Worm (Caenorhabditis elegans) whole organism, L3 larva: ENCODE data around the gene C01G12.7.

ENCODE experiments used
- R02D3.7 ChIP-seq: fragments of 150-350 bp; optimal IDR thresholded peaks from 2 replicates; lab custom pipeline; 2014; ENCODE audit warnings: missing biosample characterization, missing genetic modification characterization
- ZK546.5 ChIP-seq: sonication (generic microtip); optimal IDR thresholded peaks from 2 replicates; lab custom pipeline; 2017; ENCODE audit warnings: missing biosample characterization, missing genetic modification characterization
- ama-1 ChIP-seq: fragments of 150-350 bp; optimal IDR thresholded peaks from 2 replicates; lab custom pipeline; 2018
- ceh-16 ChIP-seq: sonication (generic microtip); optimal IDR thresholded peaks from 2 replicates; lab custom pipeline; 2017; ENCODE audit warnings: missing biosample characterization, missing genetic modification characterization
- ceh-28 ChIP-seq: fragments of 150-350 bp; optimal IDR thresholded peaks from 2 replicates; lab custom pipeline; 2014; ENCODE audit warnings: missing biosample characterization, missing genetic modification reagents, missing genetic modification characterization
- ceh-82 ChIP-seq: fragments of 150-350 bp; optimal IDR thresholded peaks from 2 replicates; lab custom pipeline; 2014; ENCODE audit warnings: missing biosample characterization, missing genetic modification characterization
- egl-27 ChIP-seq: sonication (generic microtip); optimal IDR thresholded peaks from 4 replicates; lab custom pipeline; 2017; ENCODE audit warnings: missing biosample characterization, missing genetic modification reagents, missing genetic modification characterization
- egl-5 ChIP-seq: fragments of 150-350 bp; optimal IDR thresholded peaks from 2 replicates; lab custom pipeline; 2017; ENCODE audit warnings: missing biosample characterization, missing genetic modification reagents, missing genetic modification characterization, inconsistent platforms
- elt-2 ChIP-seq: sonication (generic microtip); optimal IDR thresholded peaks from 2 replicates; lab custom pipeline; 2016; ENCODE audit warnings: missing genetic modification reagents, mild to moderate bottlenecking, missing genetic modification characterization, missing compliant biosample characterization
- elt-3 ChIP-seq, 3 experiments: fragments of 150-350 bp in 1 of 3; sonication (generic microtip) in 2 of 3; optimal IDR thresholded peaks; 2 replicates in 2 of 3; 4 replicates in 1 of 3; lab custom pipeline; 2014 to 2017; ENCODE audit warnings: missing biosample characterization in 3 of 3, missing genetic modification characterization in 3 of 3
- fkh-10 ChIP-seq: sonication (generic microtip); optimal IDR thresholded peaks from 2 replicates; lab custom pipeline; 2017; ENCODE audit warnings: missing biosample characterization, missing genetic modification reagents, missing genetic modification characterization
- fkh-2 ChIP-seq: fragments of 150-350 bp; optimal IDR thresholded peaks from 2 replicates; lab custom pipeline; 2014; ENCODE audit warnings: missing biosample characterization, missing genetic modification reagents, missing genetic modification characterization
- fos-1 ChIP-seq: fragments of 150-350 bp; optimal IDR thresholded peaks from 2 replicates; lab custom pipeline; 2014; ENCODE audit warnings: missing biosample characterization, missing genetic modification characterization
- hmg-11 ChIP-seq: sonication (generic microtip); optimal IDR thresholded peaks from 2 replicates; lab custom pipeline; 2016; ENCODE audit warnings: missing genetic modification characterization, missing compliant biosample characterization
- jun-1 ChIP-seq: fragments of 150-350 bp; optimal IDR thresholded peaks from 2 replicates; lab custom pipeline; 2014; ENCODE audit warnings: missing biosample characterization, missing genetic modification reagents, missing genetic modification characterization
- lin-15B ChIP-seq: fragments of 150-350 bp; optimal IDR thresholded peaks from 2 replicates; lab custom pipeline; 2014; ENCODE audit warnings: missing biosample characterization, missing genetic modification characterization
- lin-39 ChIP-seq: fragments of 150-350 bp; optimal IDR thresholded peaks from 2 replicates; lab custom pipeline; 2018; ENCODE audit warnings: missing biosample characterization, missing genetic modification reagents, missing genetic modification characterization
- lsy-12 ChIP-seq: sonication (generic microtip); optimal IDR thresholded peaks from 2 replicates; lab custom pipeline; 2016; ENCODE audit warnings: mild to moderate bottlenecking, missing genetic modification characterization, missing compliant biosample characterization
- mdl-1 ChIP-seq: fragments of 150-350 bp; optimal IDR thresholded peaks from 2 replicates; lab custom pipeline; 2014; ENCODE audit warnings: missing biosample characterization, missing genetic modification characterization
- mml-1 ChIP-seq: fragments of 150-350 bp; sonication (generic microtip); optimal IDR thresholded peaks from 3 replicates; lab custom pipeline; 2014; ENCODE audit warnings: missing biosample characterization, missing genetic modification characterization
- nfya-1 ChIP-seq: sonication (generic microtip); optimal IDR thresholded peaks from 2 replicates; lab custom pipeline; 2017; ENCODE audit warnings: missing genetic modification characterization, mild to moderate bottlenecking, missing compliant biosample characterization, antibody characterized with exemption, moderate library complexity; ENCODE audit not compliant: insufficient read depth
- nhr-11 ChIP-seq: fragments of 150-350 bp; optimal IDR thresholded peaks from 2 replicates; lab custom pipeline; 2014; ENCODE audit warnings: missing biosample characterization, missing genetic modification characterization
- nhr-23 ChIP-seq: fragments of 150-350 bp; optimal IDR thresholded peaks from 2 replicates; lab custom pipeline; 2014; ENCODE audit warnings: missing biosample characterization, missing genetic modification reagents, missing genetic modification characterization
- nhr-237 ChIP-seq: fragments of 150-350 bp; optimal IDR thresholded peaks from 2 replicates; lab custom pipeline; 2014; ENCODE audit warnings: missing biosample characterization, missing genetic modification characterization
- nhr-43 ChIP-seq: sonication (generic microtip); optimal IDR thresholded peaks from 2 replicates; lab custom pipeline; 2016; ENCODE audit warnings: mild to moderate bottlenecking, missing genetic modification characterization, missing compliant biosample characterization; ENCODE audit not compliant: poor library complexity, severe bottlenecking
- nhr-67 ChIP-seq: fragments of 150-350 bp; optimal IDR thresholded peaks from 2 replicates; lab custom pipeline; 2014; ENCODE audit warnings: missing biosample characterization, missing genetic modification characterization
- nhr-77 ChIP-seq: fragments of 150-350 bp; optimal IDR thresholded peaks from 2 replicates; lab custom pipeline; 2014; ENCODE audit warnings: missing biosample characterization, missing genetic modification characterization
- pha-4 ChIP-seq: fragments of 150-350 bp; optimal IDR thresholded peaks from 2 replicates; lab custom pipeline; 2014; ENCODE audit warnings: missing biosample characterization, missing genetic modification reagents, missing genetic modification characterization
- pqm-1 ChIP-seq: fragments of 150-350 bp; optimal IDR thresholded peaks from 2 replicates; lab custom pipeline; 2017; ENCODE audit warnings: missing biosample characterization, missing genetic modification characterization, inconsistent platforms
- sea-2 ChIP-seq: fragments of 150-350 bp; sonication (generic microtip); optimal IDR thresholded peaks from 4 replicates; lab custom pipeline; 2014; ENCODE audit warnings: missing biosample characterization, missing genetic modification reagents, missing genetic modification characterization
- skn-1 ChIP-seq: fragments of 150-350 bp; optimal IDR thresholded peaks from 2 replicates; lab custom pipeline; 2014; ENCODE audit warnings: missing biosample characterization, missing genetic modification characterization
- unc-62 ChIP-seq: fragments of 150-350 bp; sonication (generic microtip); optimal IDR thresholded peaks from 4 replicates; lab custom pipeline; 2014; ENCODE audit warnings: missing biosample characterization, missing genetic modification reagents, missing genetic modification characterization
- zag-1 ChIP-seq: fragments of 150-350 bp; optimal IDR thresholded peaks from 2 replicates; lab custom pipeline; 2014; ENCODE audit warnings: missing biosample characterization, missing genetic modification characterization

Gene C01G12.7

DNA sequence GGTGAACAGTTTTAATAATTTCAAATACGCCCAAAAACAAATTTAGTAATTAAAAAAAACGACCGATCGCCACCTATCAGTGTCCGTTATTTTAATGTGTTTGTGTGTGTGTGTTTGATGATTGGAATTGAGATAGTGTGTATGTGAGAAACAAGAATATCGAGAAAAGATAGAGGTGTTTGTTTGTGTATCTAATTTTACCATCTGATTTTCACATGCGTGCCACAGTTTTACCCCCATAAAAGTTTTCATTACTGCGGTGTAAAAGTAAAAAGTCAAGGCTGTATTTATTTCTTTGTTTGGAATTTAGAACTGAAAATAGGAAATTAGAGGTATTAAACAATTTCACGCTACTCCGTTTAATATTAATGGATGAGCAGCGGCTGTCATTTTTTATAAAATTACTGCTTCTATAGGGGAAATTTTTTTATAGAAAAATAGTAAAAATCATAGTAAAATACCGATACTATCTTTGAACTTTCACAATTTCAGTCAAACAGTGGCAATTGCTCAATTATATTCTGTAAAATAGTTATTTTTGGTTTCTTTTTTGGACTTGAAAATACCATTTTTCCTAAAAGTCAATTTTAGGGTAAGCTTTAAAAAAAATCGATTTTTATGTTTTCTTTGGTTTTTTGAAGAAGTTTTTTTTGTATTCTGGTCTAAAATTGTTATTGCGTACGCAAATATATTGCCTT is 8.4 kb upstream of the C01G12.7 start (continued):
- no peak for TF ChIP-seq ceh-82 (tag; lab: Kevin White, UChicago)
- TF ChIP-seq nhr-77, result no peak
- TF ChIP-seq pha-4 (tag; lab: Kevin White, UChicago), result peak; percentile 47
- TF ChIP-seq ceh-16 (tag; lab: Kevin White, UChicago), result no peak
- TF ChIP-seq mdl-1, result no peak
- TF ChIP-seq ceh-28 (tag; lab: Kevin White, UChicago), result no peak
- TF ChIP-seq egl-27, result no peak
- TF ChIP-seq lin-39, result no peak
- no peak for TF ChIP-seq hmg-11
- peak; percentile 28 for TF ChIP-seq nhr-23

DNA sequence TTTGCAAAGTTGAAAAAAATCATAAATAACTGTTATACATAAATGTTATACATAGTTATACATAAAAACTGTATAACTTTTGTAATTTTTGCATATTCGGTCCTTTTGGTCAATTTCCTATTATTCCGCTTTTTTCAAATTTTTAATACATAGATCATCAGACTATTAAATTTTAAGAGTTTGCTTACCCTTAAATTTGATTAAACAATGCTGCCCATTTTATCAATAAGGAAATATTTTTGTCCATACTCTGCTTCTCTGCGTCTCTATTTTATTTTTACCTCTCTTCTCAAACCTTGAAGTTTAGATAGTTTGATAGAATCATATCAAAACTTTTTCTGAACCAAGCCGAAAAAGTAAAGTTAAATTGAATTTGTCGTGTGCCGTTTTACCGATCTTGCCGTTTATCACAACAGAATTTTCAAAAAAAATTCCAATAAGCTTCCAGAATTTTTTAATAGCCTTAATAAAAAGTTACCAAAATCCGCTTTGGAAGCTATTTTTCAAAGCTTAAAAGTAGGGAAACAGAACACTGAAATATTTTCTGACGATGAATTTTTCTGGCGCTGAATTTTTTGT is 7.7 kb upstream of the C01G12.7 start:
- TF ChIP-seq ama-1 (lab: Kevin White, UChicago) (peak; percentile 75), pha-4 (tag; lab: Kevin White, UChicago) (peak; percentile 58), pqm-1 (tag; lab: Kevin White, UChicago) (peak; percentile 35), nhr-237 (tag; lab: Kevin White, UChicago) (no peak)
- TF ChIP-seq, all 47 proteins: peak for 3

DNA sequence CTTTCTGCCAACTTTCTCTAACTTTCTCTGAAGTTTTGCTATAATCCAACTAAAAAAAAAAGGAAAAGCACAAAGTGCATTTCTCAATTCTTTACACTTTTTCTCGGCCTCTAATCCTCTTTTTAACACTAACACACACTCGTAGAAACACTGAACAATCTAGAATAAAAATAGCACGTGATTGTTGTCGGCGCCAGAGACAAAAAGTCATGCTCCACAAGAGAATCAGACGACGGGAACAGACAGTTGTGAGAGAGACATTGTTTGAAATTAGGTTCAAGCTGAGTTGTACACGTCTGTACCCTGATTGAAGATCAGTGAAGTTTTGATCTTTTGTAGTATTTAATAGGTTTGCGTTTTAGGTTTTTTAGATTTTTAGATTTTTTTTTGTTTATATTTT is 6.7 kb upstream of the C01G12.7 start:
- TF ChIP-seq nhr-77 (peak; percentile 9), jun-1 (tag; lab: Kevin White, UChicago) (peak; percentile 65), sea-2 (GFP tag; lab: Kevin White, UChicago) (no peak), elt-2 (tag; lab: Kevin White, UChicago) (peak; percentile 85), ama-1 (lab: Kevin White, UChicago) (peak; percentile 53), zag-1 (tag; lab: Kevin White, UChicago) (no peak), lin-15B (tag; lab: Kevin White, UChicago) (peak; percentile 37), fkh-2 (tag; lab: Kevin White, UChicago) (peak; percentile 74), lsy-12 (no peak), pqm-1 (tag; lab: Kevin White, UChicago) (peak; percentile 95), nhr-11 (tag; lab: Kevin White, UChicago) (peak; percentile 78), nhr-43 (tag; lab: Kevin White, UChicago) (peak; percentile 23), unc-62 (GFP tag; lab: Kevin White, UChicago) (no peak), skn-1 (tag; lab: Kevin White, UChicago) (peak; percentile 50), nfya-1 (tag; lab: Kevin White, UChicago) (peak; percentile 81), mml-1 (tag; lab: Kevin White, UChicago) (peak; percentile 30)

DNA sequence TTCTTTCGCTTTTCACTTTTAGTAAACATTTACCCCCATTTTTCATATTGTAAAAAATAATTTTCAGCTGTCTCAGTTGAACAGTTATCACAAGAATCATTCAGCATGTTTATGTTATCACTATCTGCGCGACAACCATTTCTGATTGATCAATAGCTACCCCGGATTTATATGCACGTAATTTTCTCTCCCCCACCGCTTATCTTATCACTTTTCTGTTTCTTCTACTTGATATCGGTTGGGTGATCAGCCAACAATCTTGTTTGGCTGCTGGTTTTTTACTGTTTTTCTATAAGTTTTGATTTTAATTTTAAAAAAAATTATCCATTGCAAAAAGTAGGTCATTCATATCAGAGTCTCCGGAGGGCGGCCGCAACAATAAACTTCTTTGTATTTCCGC is 6.1 kb upstream of the C01G12.7 start:
- TF ChIP-seq jun-1 (tag; lab: Kevin White, UChicago) (no peak), elt-3 (tag; optimal IDR thresholded peaks at IDR 0.05; lab: Kevin White, UChicago) (peak in 2 of 3 experiments; percentile 90 to 94), skn-1 (tag; lab: Kevin White, UChicago) (no peak)

- TF ChIP-seq unc-62 (GFP tag; lab: Kevin White, UChicago), result no peak
- no peak for TF ChIP-seq ceh-82 (tag; lab: Kevin White, UChicago)
- no peak for TF ChIP-seq fos-1 (tag; lab: Kevin White, UChicago)
- TF ChIP-seq nhr-43 (tag; lab: Kevin White, UChicago), result no peak
- no peak for TF ChIP-seq fkh-10
- no peak for TF ChIP-seq egl-5
- TF ChIP-seq mml-1 (tag; lab: Kevin White, UChicago), result no peak
- no peak for TF ChIP-seq nhr-23
- TF ChIP-seq R02D3.7 (tag; lab: Kevin White, UChicago), result no peak
- no peak for TF ChIP-seq ZK546.5 (tag; lab: Kevin White, UChicago)
- no peak for TF ChIP-seq nhr-67 (tag; lab: Kevin White, UChicago)
- no peak for TF ChIP-seq sea-2 (GFP tag; lab: Kevin White, UChicago)
- no peak for TF ChIP-seq zag-1 (tag; lab: Kevin White, UChicago)
- TF ChIP-seq, all 47 proteins: peak for 0
Observed at ce11 chrII:14593281-14593680, 1.6 kb upstream of the C01G12.7 start, which contains the start of gene catp-4. Gene catp-4, plus strand, starts transcription at chrII:14593581.
